Worm (Caenorhabditis elegans): Measurements from ENCODE around the gene col-41.

- TF ChIP-seq nhr-23 (tag; optimal IDR thresholded peaks at IDR 0.05), result no peak
- no peak for TF ChIP-seq ama-1 (optimal IDR thresholded peaks at IDR 0.05)
- TF ChIP-seq snpc-4 (tag; optimal IDR thresholded peaks at IDR 0.05), result no peak
- TF ChIP-seq sma-9 (GFP tag; optimal IDR thresholded peaks at IDR 0.05), result peak; percentile 8
- TF ChIP-seq sma-9 (tag; optimal IDR thresholded peaks at IDR 0.05), result no peak
- TF ChIP-seq F13H6.1 (tag; optimal IDR thresholded peaks at IDR 0.05), result peak; percentile 11
- TF ChIP-seq R02D3.7 (tag; optimal IDR thresholded peaks at IDR 0.05), result no peak
- no peak for TF ChIP-seq unc-62 (GFP tag; optimal IDR thresholded peaks at IDR 0.05)
- no peak for TF ChIP-seq mab-5 (tag; optimal IDR thresholded peaks at IDR 0.05)
- no peak for TF ChIP-seq nhr-25 (tag; optimal IDR thresholded peaks at IDR 0.05)
- TF ChIP-seq blmp-1 (tag; optimal IDR thresholded peaks at IDR 0.05; ENCODE audit: insufficient read depth), result no peak
- TF ChIP-seq fos-1 (tag; optimal IDR thresholded peaks at IDR 0.05), result no peak
- TF ChIP-seq unc-39 (tag; optimal IDR thresholded peaks at IDR 0.05), result no peak
- TF ChIP-seq lin-13 (GFP tag; optimal IDR thresholded peaks at IDR 0.05), result no peak
These were observed 15.1 kb upstream of the col-41 start for ce11 chrX:15191370-15191769.

Measured in whole organism, L2 larva.